Fruit fly (Drosophila melanogaster) whole organism, embryonic: ENCODE data around the gene CG10301.
A peak's percentile ranks its signal among the peaks of the same experiment; 100 is the strongest.

Experiments used
- B-H2 ChIP-seq: fragments of 200-800 bp; sonication (Bioruptor generic); optimal IDR thresholded peaks from 2 replicates; lab custom pipeline; 2018; ENCODE audit warnings: missing biosample characterization, mild to moderate bottlenecking, missing genetic modification characterization
- BEAF-32 ChIP-seq: fragments of 200-800 bp; sonication (Bioruptor generic); optimal IDR thresholded peaks from 3 replicates; lab custom pipeline; 2017; ENCODE audit warnings: missing biosample characterization, missing genetic modification characterization, mild to moderate bottlenecking, moderate library complexity, missing genetic modification reagents
- CG10979 ChIP-seq: fragments of 200-800 bp; sonication (Bioruptor generic); optimal IDR thresholded peaks from 2 replicates; lab custom pipeline; 2018; ENCODE audit warnings: missing biosample characterization, mild to moderate bottlenecking, missing genetic modification characterization, moderate library complexity
- CG11247 ChIP-seq: fragments of 200-800 bp; sonication (Bioruptor generic); IDR thresholded peaks from 2 replicates; pipeline ENCODE4 v1.3.6; 2022; ENCODE audit warnings: missing biosample characterization, missing genetic modification characterization
- CG11696 ChIP-seq: fragments of 200-800 bp; sonication (Bioruptor generic); IDR thresholded peaks from 2 replicates; pipeline ENCODE4 v1.3.6; 2022; ENCODE audit warnings: missing biosample characterization, missing genetic modification characterization
- CG12659 ChIP-seq: fragments of 200-800 bp; sonication (Bioruptor generic); optimal IDR thresholded peaks from 3 replicates; lab custom pipeline; 2017; ENCODE audit warnings: mild to moderate bottlenecking, missing biosample characterization, missing genetic modification reagents, missing genetic modification characterization
- CG12744 ChIP-seq: fragments of 200-800 bp; sonication (Bioruptor generic); optimal IDR thresholded peaks from 2 replicates; lab custom pipeline; 2016; ENCODE audit warnings: missing biosample characterization, missing genetic modification characterization
- CG13624 ChIP-seq: fragments of 200-800 bp; sonication (Bioruptor generic); optimal IDR thresholded peaks from 2 replicates; lab custom pipeline; 2016; ENCODE audit warnings: missing biosample characterization, missing genetic modification characterization
- CG13894 ChIP-seq: fragments of 200-800 bp; sonication (Bioruptor generic); optimal IDR thresholded peaks from 3 replicates; lab custom pipeline; 2018; ENCODE audit warnings: missing biosample characterization, mild to moderate bottlenecking, missing genetic modification characterization, moderate library complexity
- CG16863 ChIP-seq: fragments of 200-800 bp; sonication (Bioruptor generic); optimal IDR thresholded peaks from 3 replicates; lab custom pipeline; 2016; ENCODE audit warnings: missing biosample characterization, missing genetic modification characterization
- CG17359 ChIP-seq: fragments of 200-800 bp; sonication (Bioruptor generic); optimal IDR thresholded peaks from 3 replicates; lab custom pipeline; 2018; ENCODE audit warnings: missing biosample characterization, mild to moderate bottlenecking, missing genetic modification characterization, moderate library complexity
- CG18764 ChIP-seq: fragments of 200-800 bp; sonication (Bioruptor generic); optimal IDR thresholded peaks from 3 replicates; lab custom pipeline; 2016; ENCODE audit warnings: missing biosample characterization, missing genetic modification characterization
- CG30020 ChIP-seq: fragments of 200-800 bp; optimal IDR thresholded peaks from 2 replicates; lab custom pipeline; 2019; ENCODE audit warnings: missing biosample characterization, mild to moderate bottlenecking, missing genetic modification characterization, moderate library complexity
- CG30403 ChIP-seq: fragments of 200-800 bp; sonication (Bioruptor generic); optimal IDR thresholded peaks from 3 replicates; lab custom pipeline; 2016; ENCODE audit warnings: missing biosample characterization, missing genetic modification characterization
- CG4404 ChIP-seq: fragments of 200-800 bp; sonication (Bioruptor generic); IDR thresholded peaks from 2 replicates; pipeline ENCODE4 v1.3.6; 2022; ENCODE audit warnings: missing biosample characterization, missing genetic modification characterization
- CG7928 ChIP-seq: fragments of 200-800 bp; sonication (Bioruptor generic); optimal IDR thresholded peaks from 2 replicates; lab custom pipeline; 2017; ENCODE audit warnings: missing biosample characterization, mild to moderate bottlenecking, missing genetic modification characterization
- CG8089 ChIP-seq: fragments of 200-800 bp; sonication (Bioruptor generic); optimal IDR thresholded peaks from 3 replicates; lab custom pipeline; 2016; ENCODE audit warnings: missing biosample characterization, missing genetic modification characterization
- CG8388 ChIP-seq: fragments of 200-800 bp; sonication (Bioruptor generic); optimal IDR thresholded peaks from 2 replicates; lab custom pipeline; 2019; ENCODE audit warnings: missing biosample characterization, mild to moderate bottlenecking, missing genetic modification characterization, moderate library complexity
- CG9215 ChIP-seq: fragments of 200-800 bp; sonication (Bioruptor generic); IDR thresholded peaks from 2 replicates; pipeline ENCODE4 v1.3.6; 2022; ENCODE audit warnings: missing biosample characterization, missing genetic modification characterization
- CG9797 ChIP-seq: fragments of 200-800 bp; sonication (Bioruptor generic); optimal IDR thresholded peaks from 3 replicates; lab custom pipeline; 2018; ENCODE audit warnings: missing biosample characterization, mild to moderate bottlenecking, missing genetic modification characterization
- CkIIα-i1 ChIP-seq: fragments of 200-800 bp; sonication (Bioruptor generic); IDR thresholded peaks from 2 replicates; pipeline ENCODE4 v1.3.6; 2022; ENCODE audit warnings: missing biosample characterization, missing genetic modification characterization
- Dip2 ChIP-seq: fragments of 200-800 bp; sonication (Bioruptor generic); IDR thresholded peaks from 2 replicates; pipeline ENCODE4 v1.3.6; 2022; ENCODE audit warnings: missing biosample characterization, missing genetic modification characterization
- Dip3 ChIP-seq: fragments of 200-800 bp; sonication (Bioruptor generic); optimal IDR thresholded peaks from 3 replicates; lab custom pipeline; 2016; ENCODE audit warnings: missing biosample characterization, missing genetic modification characterization
- Doc2 ChIP-seq: fragments of 200-800 bp; sonication (Bioruptor generic); IDR thresholded peaks from 2 replicates; pipeline ENCODE4 v1.3.6; 2022; ENCODE audit warnings: missing biosample characterization, missing genetic modification characterization
- Dp ChIP-seq: fragments of 200-800 bp; sonication (Bioruptor generic); optimal IDR thresholded peaks from 2 replicates; lab custom pipeline; 2018; ENCODE audit warnings: missing biosample characterization, mild to moderate bottlenecking, missing genetic modification characterization, moderate library complexity
- Ets97D ChIP-seq: fragments of 200-800 bp; sonication (Bioruptor generic); optimal IDR thresholded peaks from 3 replicates; lab custom pipeline; 2016; ENCODE audit warnings: missing biosample characterization, missing genetic modification characterization
- Fer3 ChIP-seq: fragments of 200-800 bp; sonication (Bioruptor generic); optimal IDR thresholded peaks from 2 replicates; lab custom pipeline; 2018; ENCODE audit warnings: missing biosample characterization, mild to moderate bottlenecking, missing genetic modification characterization, moderate library complexity
- Hr3 ChIP-seq: fragments of 200-800 bp; sonication (Bioruptor generic); optimal IDR thresholded peaks from 3 replicates; lab custom pipeline; 2016; ENCODE audit warnings: missing biosample characterization, missing genetic modification characterization
- Jarid2 ChIP-seq: fragments of 200-800 bp; sonication (Bioruptor generic); optimal IDR thresholded peaks from 3 replicates; lab custom pipeline; 2017; ENCODE audit warnings: mild to moderate bottlenecking, missing biosample characterization, missing genetic modification reagents, missing genetic modification characterization
- MBD-R2 ChIP-seq: fragments of 200-800 bp; sonication (Bioruptor generic); IDR thresholded peaks from 2 replicates; pipeline ENCODE4 v1.3.6; 2022; ENCODE audit warnings: missing biosample characterization, missing genetic modification characterization
- Mad ChIP-seq: fragments of 200-800 bp; sonication (Bioruptor generic); optimal IDR thresholded peaks from 2 replicates; lab custom pipeline; 2016; ENCODE audit warnings: missing biosample characterization, missing genetic modification characterization
- NC2β ChIP-seq: fragments of 200-800 bp; sonication (Bioruptor generic); optimal IDR thresholded peaks from 2 replicates; lab custom pipeline; 2016; ENCODE audit warnings: missing biosample characterization, missing genetic modification characterization
- Ptx1 ChIP-seq: fragments of 200-800 bp; sonication (Bioruptor generic); IDR thresholded peaks from 2 replicates; pipeline ENCODE4 v1.3.6; 2022; ENCODE audit warnings: missing biosample characterization, missing genetic modification characterization
- Sin3A ChIP-seq: fragments of >200 bp; optimal IDR thresholded peaks from 2 replicates; lab custom pipeline; 2018
- bbx ChIP-seq: fragments of 200-800 bp; sonication (Bioruptor generic); IDR thresholded peaks from 2 replicates; pipeline ENCODE4 v1.3.6; 2022; ENCODE audit warnings: missing biosample characterization, missing genetic modification characterization; ENCODE audit not compliant: partially characterized antibody
- bigmax ChIP-seq: fragments of 200-800 bp; sonication (Bioruptor generic); optimal IDR thresholded peaks from 2 replicates; lab custom pipeline; 2018; ENCODE audit warnings: missing biosample characterization, mild to moderate bottlenecking, missing genetic modification characterization
- cato ChIP-seq: fragments of 200-800 bp; sonication (Bioruptor generic); optimal IDR thresholded peaks from 2 replicates; lab custom pipeline; 2016; ENCODE audit warnings: missing biosample characterization, missing genetic modification characterization, borderline replicate concordance
- chinmo ChIP-seq: fragments of 200-800 bp; sonication (Bioruptor generic); IDR thresholded peaks from 4 replicates; pipeline ENCODE4 v1.3.6; 2022; ENCODE audit warnings: missing biosample characterization, missing genetic modification characterization; ENCODE audit not compliant: partially characterized antibody
- dan ChIP-seq: fragments of 200-800 bp; sonication (Bioruptor generic); IDR thresholded peaks from 2 replicates; pipeline ENCODE4 v1.3.6; 2022; ENCODE audit warnings: missing biosample characterization, missing genetic modification characterization
- disco-r ChIP-seq: fragments of 200-800 bp; sonication (Bioruptor generic); optimal IDR thresholded peaks from 2 replicates; lab custom pipeline; 2016; ENCODE audit warnings: missing biosample characterization, missing genetic modification characterization
- dmrt11E ChIP-seq: fragments of 200-800 bp; sonication (Bioruptor generic); optimal IDR thresholded peaks from 3 replicates; lab custom pipeline; 2018; ENCODE audit warnings: missing biosample characterization, mild to moderate bottlenecking, missing genetic modification characterization, moderate library complexity
- fd64A ChIP-seq: fragments of 200-800 bp; sonication (Bioruptor generic); optimal IDR thresholded peaks from 3 replicates; lab custom pipeline; 2018; ENCODE audit warnings: missing biosample characterization, mild to moderate bottlenecking, missing genetic modification characterization
- gsb ChIP-seq: fragments of 200-800 bp; sonication (Bioruptor generic); IDR thresholded peaks from 2 replicates; pipeline ENCODE4 v1.3.6; 2022; ENCODE audit warnings: missing biosample characterization, missing genetic modification characterization
- her ChIP-seq: fragments of 200-800 bp; sonication (Bioruptor generic); optimal IDR thresholded peaks from 2 replicates; lab custom pipeline; 2016; ENCODE audit warnings: missing biosample characterization, missing genetic modification characterization
- kay ChIP-seq: fragments of 200-800 bp; sonication (Bioruptor generic); optimal IDR thresholded peaks from 2 replicates; lab custom pipeline; 2016; ENCODE audit warnings: missing biosample characterization, missing genetic modification characterization
- lab ChIP-seq: fragments of 200-800 bp; sonication (Bioruptor generic); optimal IDR thresholded peaks from 3 replicates; lab custom pipeline; 2017; ENCODE audit warnings: missing biosample characterization, missing genetic modification characterization, mild to moderate bottlenecking, moderate library complexity, missing genetic modification reagents
- onecut ChIP-seq: fragments of 200-800 bp; sonication (Bioruptor generic); IDR thresholded peaks from 2 replicates; pipeline ENCODE4 v1.3.6; 2022; ENCODE audit warnings: missing biosample characterization, missing genetic modification characterization
- pfk ChIP-seq: fragments of 200-800 bp; sonication (Bioruptor generic); optimal IDR thresholded peaks from 2 replicates; lab custom pipeline; 2018; ENCODE audit warnings: missing biosample characterization, mild to moderate bottlenecking, missing genetic modification characterization, moderate library complexity
- pzg ChIP-seq: fragments of 200-800 bp; sonication (Bioruptor generic); optimal IDR thresholded peaks from 3 replicates; lab custom pipeline; 2018; ENCODE audit warnings: missing biosample characterization, mild to moderate bottlenecking, missing genetic modification characterization, moderate library complexity
- sr ChIP-seq: fragments of 200-800 bp; sonication (Bioruptor generic); IDR thresholded peaks from 3 replicates; pipeline ENCODE4 v1.3.6; 2022; ENCODE audit warnings: missing biosample characterization, missing genetic modification characterization
- tna ChIP-seq: fragments of 200-800 bp; sonication (Bioruptor generic); IDR thresholded peaks from 2 replicates; pipeline ENCODE4 v1.3.6; 2022; ENCODE audit warnings: missing biosample characterization, missing genetic modification characterization; ENCODE audit not compliant: partially characterized antibody
- zen2 ChIP-seq: fragments of 200-800 bp; sonication (Bioruptor generic); IDR thresholded peaks from 3 replicates; pipeline ENCODE4 v1.3.6; 2022; ENCODE audit warnings: missing biosample characterization, missing genetic modification characterization; ENCODE audit not compliant: partially characterized antibody

Gene CG10301

dm6 chr3R:23694579-23695033 lies 15.4 kb upstream of the CG10301 start, which contains the start of gene CG10254 (continued):
- TF ChIP-seq B-H2, result no peak
- peak; percentile 38; the same call in 1 of the 4 replicates for TF ChIP-seq chinmo (GFP tag; lab: Robert Waterston, UW)
- peak; percentile 34 for TF ChIP-seq CG9797 (GFP tag; lab: Kevin White, UChicago)
- TF ChIP-seq Hr3, result no peak
- TF ChIP-seq Dip2 (GFP tag; lab: Robert Waterston, UW), result no peak
- TF ChIP-seq CG12659, result peak; percentile 35
- no peak for TF ChIP-seq NC2β
- no peak for TF ChIP-seq CG4404
- no peak for TF ChIP-seq sr (GFP tag; lab: Robert Waterston, UW)
- no peak for TF ChIP-seq CG11247 (GFP tag; lab: Robert Waterston, UW)
- TF ChIP-seq cato, result no peak
- no peak for TF ChIP-seq dmrt11E
- TF ChIP-seq CG13624 (GFP tag; lab: Kevin White, UChicago), result no peak
- TF ChIP-seq MBD-R2 (GFP tag; lab: Robert Waterston, UW), result peak; percentile 48
- TF ChIP-seq Fer3, result no peak
- TF ChIP-seq CG10979 (tag; lab: Kevin White, UChicago), result no peak
- no peak for TF ChIP-seq Ptx1
- TF ChIP-seq Dp, result peak; percentile 83
- no peak for TF ChIP-seq CG12744 (GFP tag; lab: Kevin White, UChicago)
- TF ChIP-seq Dip3 (GFP tag; lab: Kevin White, UChicago), result no peak
- peak; percentile 59 for TF ChIP-seq pzg (GFP tag; lab: Kevin White, UChicago)
- no peak for TF ChIP-seq bbx (GFP tag; lab: Robert Waterston, UW)
- no peak for TF ChIP-seq her (GFP tag; lab: Kevin White, UChicago)
- TF ChIP-seq disco-r (GFP tag; lab: Kevin White, UChicago), result no peak
- no peak for TF ChIP-seq CG30403
- no peak for TF ChIP-seq CG13894 (tag; lab: Kevin White, UChicago)
- TF ChIP-seq CG9215 (GFP tag; lab: Robert Waterston, UW), result no peak
- TF ChIP-seq lab, result no peak
- no peak for TF ChIP-seq CkIIα-i1
- no peak for TF ChIP-seq gsb (GFP tag; lab: Robert Waterston, UW)
- peak; percentile 7 for TF ChIP-seq Ets97D
- TF ChIP-seq onecut, result peak; percentile 64; the same call in 1 of the 2 replicates
- TF ChIP-seq Doc2 (GFP tag; lab: Robert Waterston, UW), result no peak
- no peak for TF ChIP-seq Mad (GFP tag; lab: Kevin White, UChicago)
- TF ChIP-seq dan, result no peak
- TF ChIP-seq fd64A (GFP tag; lab: Kevin White, UChicago), result no peak
- peak; percentile 18 for TF ChIP-seq BEAF-32 (GFP tag; lab: Kevin White, UChicago)
- no peak for TF ChIP-seq CG8089 (GFP tag; lab: Kevin White, UChicago)
- no peak for TF ChIP-seq Sin3A
- TF ChIP-seq CG8388, result no peak
- TF ChIP-seq pfk (GFP tag; lab: Kevin White, UChicago), result no peak
- no peak for TF ChIP-seq CG18764 (GFP tag; lab: Kevin White, UChicago)
- no peak for TF ChIP-seq kay (GFP tag; lab: Kevin White, UChicago)
- no peak for TF ChIP-seq zen2 (GFP tag; lab: Robert Waterston, UW)
- no peak for TF ChIP-seq CG30020 (tag; lab: Kevin White, UChicago)
- peak; percentile 55 for TF ChIP-seq bigmax
- no peak for TF ChIP-seq Jarid2 (GFP tag; lab: Kevin White, UChicago)
- TF ChIP-seq tna (GFP tag; lab: Robert Waterston, UW), result no peak
- no peak for TF ChIP-seq CG17359 (tag; lab: Kevin White, UChicago)
- no peak for TF ChIP-seq CG11696 (GFP tag; lab: Robert Waterston, UW)
- peak; percentile 33 for TF ChIP-seq CG7928 (GFP tag; lab: Kevin White, UChicago)
- no peak for TF ChIP-seq CG16863 (GFP tag; lab: Kevin White, UChicago)
